Fruit fly (Drosophila melanogaster) whole organism, adult: Measurements from ENCODE around the gene how.
A peak's percentile ranks its signal among the peaks of the same experiment; 100 is the strongest.

ENCODE experiments used
- CG11617 ChIP-seq: fragments of 200-800 bp; sonication (Bioruptor generic); optimal IDR thresholded peaks from 2 replicates; lab custom pipeline; 2017; ENCODE audit warnings: mild to moderate bottlenecking, missing biosample characterization, missing genetic modification reagents, missing genetic modification characterization
- CG12768 ChIP-seq: fragments of 200-800 bp; sonication (Bioruptor generic); optimal IDR thresholded peaks from 2 replicates; lab custom pipeline; 2017; ENCODE audit warnings: missing biosample characterization, missing genetic modification characterization, mild to moderate bottlenecking, moderate library complexity, missing genetic modification reagents
- CG1620 ChIP-seq: fragments of 200-800 bp; sonication (Bioruptor generic); optimal IDR thresholded peaks from 2 replicates; lab custom pipeline; 2016; ENCODE audit warnings: missing biosample characterization, missing genetic modification characterization
- CG33017 ChIP-seq: fragments of 200-800 bp; sonication (Bioruptor generic); optimal IDR thresholded peaks from 2 replicates; lab custom pipeline; 2018; ENCODE audit warnings: missing biosample characterization, mild to moderate bottlenecking, missing genetic modification characterization, moderate library complexity
- CG5204 ChIP-seq: fragments of 200-800 bp; sonication (Bioruptor generic); optimal IDR thresholded peaks from 2 replicates; lab custom pipeline; 2016; ENCODE audit warnings: missing biosample characterization, missing genetic modification characterization
- CG7045 ChIP-seq: fragments of 200-800 bp; sonication (Bioruptor generic); optimal IDR thresholded peaks from 2 replicates; lab custom pipeline; 2017; ENCODE audit warnings: missing biosample characterization, mild to moderate bottlenecking, missing genetic modification characterization
- Clk ChIP-seq: fragments of 200-800 bp; sonication (Bioruptor generic); optimal IDR thresholded peaks from 2 replicates; lab custom pipeline; 2017; ENCODE audit warnings: missing biosample characterization, missing genetic modification characterization
- Crg-1 ChIP-seq: fragments of 200-800 bp; sonication (Bioruptor generic); optimal IDR thresholded peaks from 2 replicates; lab custom pipeline; 2016; ENCODE audit warnings: missing biosample characterization, missing genetic modification characterization
- Hr96 ChIP-seq: fragments of 200-800 bp; sonication (Bioruptor generic); optimal IDR thresholded peaks from 2 replicates; lab custom pipeline; 2016; ENCODE audit warnings: missing biosample characterization, missing genetic modification characterization
- Mnt ChIP-seq: fragments of 200-800 bp; sonication (Bioruptor generic); optimal IDR thresholded peaks from 2 replicates; lab custom pipeline; 2016; ENCODE audit warnings: missing biosample characterization, mild to moderate bottlenecking, missing genetic modification characterization
- cnc ChIP-seq, 2 experiments: fragments of >200 bp; optimal IDR thresholded peaks; 2 replicates each; lab custom pipeline; 2017
- kay ChIP-seq: fragments of 200-800 bp; sonication (Bioruptor generic); peaks from one replicate; lab custom pipeline; 2016; ENCODE audit warnings: missing biosample characterization, missing genetic modification characterization, borderline replicate concordance
- ovo ChIP-seq: fragments of 200-800 bp; sonication (Bioruptor generic); optimal IDR thresholded peaks from 2 replicates; lab custom pipeline; 2016; ENCODE audit warnings: missing biosample characterization, missing genetic modification characterization
- tj ChIP-seq: fragments of 200-800 bp; sonication (Bioruptor generic); optimal IDR thresholded peaks from 3 replicates; lab custom pipeline; 2017; ENCODE audit warnings: missing biosample characterization, mild to moderate bottlenecking, missing genetic modification characterization, moderate library complexity

dm6 chr3R:22046231-22046630, 4.2 kb downstream of the how start:
- TF ChIP-seq CG12768 (GFP tag; lab: Kevin White, UChicago) (no peak), CG5204 (GFP tag; lab: Kevin White, UChicago) (no peak), kay (GFP tag; lab: Kevin White, UChicago) (peak; percentile 89), cnc (optimal IDR thresholded peaks at IDR 0.05; lab: Kevin White, UChicago) (no peak), tj (no peak), Hr96 (GFP tag; lab: Kevin White, UChicago) (no peak), Clk (no peak), CG7045 (no peak), CG1620 (GFP tag; lab: Kevin White, UChicago) (no peak), ovo (no peak), CG11617 (GFP tag; lab: Kevin White, UChicago) (no peak), CG33017 (tag; lab: Kevin White, UChicago) (no peak), Mnt (GFP tag; lab: Kevin White, UChicago) (no peak), Crg-1 (no peak)
